Fruit fly (Drosophila melanogaster): ENCODE data around the gene Rpp30.
A peak's percentile ranks its signal among the peaks of the same experiment; 100 is the strongest.

- TF ChIP-seq Rel (GFP tag; optimal IDR thresholded peaks at IDR 0.05), result no peak
- TF ChIP-seq Rel (tag; optimal IDR thresholded peaks at IDR 0.05), result no peak
- TF ChIP-seq CG32264 (GFP tag; optimal IDR thresholded peaks at IDR 0.05), result no peak
- TF ChIP-seq jim (GFP tag; optimal IDR thresholded peaks at IDR 0.05), result peak; percentile 53
- no peak for TF ChIP-seq N (GFP tag; optimal IDR thresholded peaks at IDR 0.05)
- no peak for TF ChIP-seq OdsH (GFP tag; optimal IDR thresholded peaks at IDR 0.05)
- no peak for TF ChIP-seq h (GFP tag; optimal IDR thresholded peaks at IDR 0.05)
- TF ChIP-seq dmrt93B (GFP tag; optimal IDR thresholded peaks at IDR 0.05), result no peak
- TF ChIP-seq fru (GFP tag; optimal IDR thresholded peaks at IDR 0.05), result no peak
Measured at dm6 chr2L:247432-247831, 4.7 kb downstream of the Rpp30 start.

Measured in whole organism, wandering third instar larva.